Fruit fly (Drosophila melanogaster): ENCODE measurements around the gene CG13280.
A peak's percentile ranks its signal among the peaks of the same experiment; 100 is the strongest.

Gene CG13280

DNA sequence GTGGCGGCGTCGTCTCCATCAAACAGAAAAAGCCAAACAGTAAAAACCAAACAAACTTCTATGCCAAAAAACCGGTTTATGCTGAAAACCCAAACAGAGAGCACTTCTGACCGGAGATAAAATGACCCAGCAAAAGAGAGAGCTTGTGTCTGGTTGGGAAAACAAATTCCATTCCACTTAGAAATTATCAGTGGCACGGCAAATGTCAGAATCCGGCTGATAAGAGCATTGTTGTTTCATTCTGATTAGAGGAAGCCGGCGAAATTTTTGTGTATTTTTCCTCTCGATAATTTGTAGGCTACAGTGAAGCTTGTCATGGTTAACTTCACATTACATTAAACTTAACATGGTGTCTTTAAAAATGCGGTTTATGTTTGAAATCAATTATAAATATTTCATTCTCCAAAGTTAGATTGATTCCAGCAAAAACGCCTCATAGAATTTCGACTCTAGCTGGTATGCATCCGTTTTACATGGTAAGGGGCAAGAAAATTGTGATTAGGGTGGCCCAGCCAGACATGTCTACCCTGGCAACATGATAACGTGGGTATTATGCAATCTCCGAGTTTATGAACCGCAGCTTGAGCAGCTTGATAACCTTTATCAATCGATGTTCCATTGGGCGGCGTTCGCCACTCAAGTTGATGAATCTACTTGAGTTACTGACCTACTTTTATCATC is 3.3 kb downstream of the CG13280 start (continued):
- TF ChIP-seq Trl (optimal IDR thresholded peaks at IDR 0.05), result peak; percentile 30 to 37
- no peak for TF ChIP-seq Trl (GFP tag; optimal IDR thresholded peaks at IDR 0.05)
- peak; percentile 38 for TF ChIP-seq shn (GFP tag; optimal IDR thresholded peaks at IDR 0.05)
- TF ChIP-seq CG16779 (GFP tag; IDR thresholded peaks at IDR 0.05), result no peak
- no peak for TF ChIP-seq Lim3 (GFP tag; IDR thresholded peaks at IDR 0.05)
- peak; percentile 29 for TF ChIP-seq pho (GFP tag; optimal IDR thresholded peaks at IDR 0.05)
- peak; percentile 28 for TF ChIP-seq unpg (GFP tag; optimal IDR thresholded peaks at IDR 0.05)
- TF ChIP-seq CG15601 (tag; optimal IDR thresholded peaks at IDR 0.05), result no peak
- no peak for TF ChIP-seq CG11560 (tag; IDR thresholded peaks at IDR 0.05)
- no peak for TF ChIP-seq ara (GFP tag; IDR thresholded peaks at IDR 0.05)
- peak; percentile 21 for TF ChIP-seq fu2 (GFP tag; optimal IDR thresholded peaks at IDR 0.05)
- no peak for TF ChIP-seq CG11695 (GFP tag; IDR thresholded peaks at IDR 0.05)
- TF ChIP-seq vnd (GFP tag; IDR thresholded peaks at IDR 0.05; ENCODE audit: partially characterized antibody), result no peak
- no peak for TF ChIP-seq CG7357 (GFP tag; IDR thresholded peaks at IDR 0.05)
- no peak for TF ChIP-seq Oaz (GFP tag; IDR thresholded peaks at IDR 0.05)
- no peak for TF ChIP-seq Neu2 (GFP tag; optimal IDR thresholded peaks at IDR 0.05; ENCODE audit: borderline replicate concordance)
- no peak for TF ChIP-seq CG14860 (GFP tag; IDR thresholded peaks at IDR 0.05; ENCODE audit: partially characterized antibody)
- no peak for TF ChIP-seq nerfin-1 (tag; optimal IDR thresholded peaks at IDR 0.05)
- peak; percentile 16 for TF ChIP-seq Oli (tag; optimal IDR thresholded peaks at IDR 0.05)
- TF ChIP-seq CG15514 (GFP tag; optimal IDR thresholded peaks at IDR 0.05), result no peak
- no peak for TF ChIP-seq CG13296 (GFP tag; optimal IDR thresholded peaks at IDR 0.05)
- TF ChIP-seq CG33557 (GFP tag; optimal IDR thresholded peaks at IDR 0.05), result no peak
- 0 out of 2 replicates have a peak, but pooled peaks have one; percentile 30 for TF ChIP-seq seq (GFP tag; IDR thresholded peaks at IDR 0.05)
- no peak for TF ChIP-seq Elba2 (GFP tag; optimal IDR thresholded peaks at IDR 0.05)
- no peak for TF ChIP-seq BEAF-32 (GFP tag; optimal IDR thresholded peaks at IDR 0.05)
- TF ChIP-seq Vsx1 (GFP tag; optimal IDR thresholded peaks at IDR 0.05), result no peak
- TF ChIP-seq Bteb2 (GFP tag; optimal IDR thresholded peaks at IDR 0.05), result no peak
- no peak for TF ChIP-seq CG31365 (tag; optimal IDR thresholded peaks at IDR 0.05)
- TF ChIP-seq CG11504 (tag; optimal IDR thresholded peaks at IDR 0.05), result peak; percentile 43
- no peak for TF ChIP-seq al (GFP tag; IDR thresholded peaks at IDR 0.05)
- no peak for TF ChIP-seq croc (GFP tag; conservative IDR thresholded peaks at IDR 0.05)
- peak; percentile 86 for TF ChIP-seq sd (tag; optimal IDR thresholded peaks at IDR 0.05)
- TF ChIP-seq CG11398 (GFP tag; optimal IDR thresholded peaks at IDR 0.05), result no peak
- TF ChIP-seq CG34376 (GFP tag; optimal IDR thresholded peaks at IDR 0.05), result peak; percentile 22
- TF ChIP-seq fd3F (GFP tag; optimal IDR thresholded peaks at IDR 0.05), result no peak
- no peak for TF ChIP-seq CG34224 (GFP tag; IDR thresholded peaks at IDR 0.05; ENCODE audit: partially characterized antibody)
- no peak for TF ChIP-seq CG9437 (GFP tag; optimal IDR thresholded peaks at IDR 0.05)
- TF ChIP-seq CG4730 (GFP tag; IDR thresholded peaks at IDR 0.05), result no peak
- TF ChIP-seq Ssrp (tag; optimal IDR thresholded peaks at IDR 0.05), result no peak
- TF ChIP-seq aop (GFP tag; IDR thresholded peaks at IDR 0.05), result no peak
- no peak for TF ChIP-seq CG18476 (GFP tag; optimal IDR thresholded peaks at IDR 0.05)
- TF ChIP-seq gsb-n (tag; optimal IDR thresholded peaks at IDR 0.05), result no peak
- no peak for TF ChIP-seq HmgD (GFP tag; optimal IDR thresholded peaks at IDR 0.05)
- TF ChIP-seq Lhr (GFP tag; optimal IDR thresholded peaks at IDR 0.05), result no peak
- TF ChIP-seq Sry-β (GFP tag; optimal IDR thresholded peaks at IDR 0.05), result no peak
- no peak for TF ChIP-seq zf30C (GFP tag; optimal IDR thresholded peaks at IDR 0.05)
- TF ChIP-seq grau (tag; optimal IDR thresholded peaks at IDR 0.05), result peak; percentile 89
- no peak for TF ChIP-seq CG13775 (GFP tag; optimal IDR thresholded peaks at IDR 0.05)
- TF ChIP-seq CG3838 (GFP tag; optimal IDR thresholded peaks at IDR 0.05), result no peak
- TF ChIP-seq Usf (GFP tag; optimal IDR thresholded peaks at IDR 0.05), result no peak

All from whole organism, embryonic.